Fruit fly (Drosophila melanogaster) S2 (cell line): Measurements from ENCODE around the gene CG14109.

Experiments used
- CG8478 ChIP-seq: fragments of >200 bp; optimal IDR thresholded peaks from 2 replicates; lab custom pipeline; 2018
- CTCF ChIP-seq, 2 experiments: fragments of >200 bp; optimal IDR thresholded peaks; 2 replicates each; lab custom pipeline; 2018

DNA sequence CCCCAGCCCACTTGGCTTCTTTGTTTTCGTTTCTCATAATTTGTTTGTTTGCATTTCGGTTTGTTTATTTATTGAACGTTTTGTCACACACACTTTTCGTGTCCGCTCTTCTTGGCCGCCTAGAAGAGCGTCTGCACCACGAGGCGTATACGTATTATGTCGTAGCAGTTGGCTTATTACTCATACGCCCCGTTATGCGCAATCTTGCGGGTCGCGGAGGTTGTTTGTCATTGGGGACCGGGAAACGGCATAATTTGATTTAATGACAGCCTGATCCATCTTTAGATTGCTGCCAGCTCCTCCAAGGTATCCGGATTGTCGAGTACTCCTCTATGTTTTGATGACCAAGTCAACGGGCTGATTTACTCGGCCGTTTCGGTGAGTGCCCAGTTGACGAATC, 20.5 kb upstream of the CG14109 start:
- TF ChIP-seq CG8478 (lab: Kevin White, UChicago) (no peak), CTCF (optimal IDR thresholded peaks at IDR 0.05; lab: Kevin White, UChicago) (no peak)
